Fruit fly (Drosophila melanogaster): ENCODE data around the gene CG9547.

CG9547 gene

DNA sequence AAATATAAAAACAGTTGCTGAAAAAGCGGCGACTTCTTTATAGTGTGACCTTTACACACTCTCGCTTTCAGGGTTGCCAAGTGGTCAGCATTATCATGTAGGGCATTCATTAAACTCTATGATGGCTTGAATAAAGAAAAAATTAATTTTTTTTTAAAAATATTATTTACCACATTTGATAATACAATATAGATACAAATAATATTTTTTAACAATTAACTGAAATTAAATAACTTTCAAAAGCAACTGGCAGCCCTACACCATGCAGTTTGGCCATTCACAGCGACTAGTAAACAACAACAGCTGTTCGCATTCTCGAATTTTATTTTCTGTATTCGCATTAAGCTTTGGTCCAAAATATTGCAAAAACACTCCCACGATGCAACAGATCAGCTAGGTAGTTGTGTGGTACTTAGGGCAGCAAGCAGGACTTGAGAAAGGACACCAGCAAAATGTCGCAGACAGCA, 3.5 kb downstream of the CG9547 start, which contains the start of the genes Phf5a and CG31638 (continued):
- TF ChIP-seq CG9876 (GFP tag; optimal IDR thresholded peaks at IDR 0.05) (peak; percentile 28), CG34376 (GFP tag; optimal IDR thresholded peaks at IDR 0.05) (peak; percentile 84), gce (GFP tag; IDR thresholded peaks at IDR 0.05) (peak; percentile 95), NK7.1 (GFP tag; optimal IDR thresholded peaks at IDR 0.05) (no peak), CG3995 (GFP tag; optimal IDR thresholded peaks at IDR 0.05) (peak; percentile 56), CG16813 (GFP tag; IDR thresholded peaks at IDR 0.05; ENCODE audit: partially characterized antibody) (0 out of 3 replicates have a peak, but pooled peaks have one; percentile 14), CG14860 (GFP tag; IDR thresholded peaks at IDR 0.05; ENCODE audit: partially characterized antibody) (no peak), Myb (GFP tag; optimal IDR thresholded peaks at IDR 0.05) (peak; percentile 59), CG6254 (GFP tag; optimal IDR thresholded peaks at IDR 0.05) (peak; percentile 90), CG15696 (tag; optimal IDR thresholded peaks at IDR 0.05) (peak; percentile 97), CG12299 (tag; optimal IDR thresholded peaks at IDR 0.05) (peak; percentile 58), CG4617 (GFP tag; optimal IDR thresholded peaks at IDR 0.05; ENCODE audit: borderline replicate concordance) (peak; percentile 97), E2f1 (GFP tag; IDR thresholded peaks at IDR 0.05) (peak; percentile 98), H2.0 (GFP tag; IDR thresholded peaks at IDR 0.05) (peak; percentile 53; the same call in 1 of the 2 replicates), CG1792 (GFP tag; optimal IDR thresholded peaks at IDR 0.05) (no peak), CG11093 (GFP tag; IDR thresholded peaks at IDR 0.05) (peak; percentile 96), CG17385 (GFP tag; optimal IDR thresholded peaks at IDR 0.05) (peak; percentile 90), yki (optimal IDR thresholded peaks at IDR 0.05) (no peak), org-1 (GFP tag; optimal IDR thresholded peaks at IDR 0.05) (peak; percentile 63), CG31365 (tag; optimal IDR thresholded peaks at IDR 0.05) (peak; percentile 35), tap (tag; optimal IDR thresholded peaks at IDR 0.05) (peak; percentile 93), CG3407 (GFP tag; optimal IDR thresholded peaks at IDR 0.05) (peak; percentile 94), Dbx (GFP tag; IDR thresholded peaks at IDR 0.05) (peak; percentile 54; the same call in 2 of the 3 replicates), exex (tag; optimal IDR thresholded peaks at IDR 0.05) (peak; percentile 82), sug (tag; optimal IDR thresholded peaks at IDR 0.05) (peak; percentile 66), CG3838 (GFP tag; optimal IDR thresholded peaks at IDR 0.05) (no peak), fd96Cb (tag; optimal IDR thresholded peaks at IDR 0.05) (peak; percentile 97), CG7745 (tag; optimal IDR thresholded peaks at IDR 0.05) (peak; percentile 72), CG1233 (GFP tag; optimal IDR thresholded peaks at IDR 0.05) (peak; percentile 95), bab2 (GFP tag; optimal IDR thresholded peaks at IDR 0.05) (peak; percentile 13), pho (GFP tag; optimal IDR thresholded peaks at IDR 0.05) (no peak), CG16815 (GFP tag; optimal IDR thresholded peaks at IDR 0.05) (peak; percentile 73), B-H1 (GFP tag; IDR thresholded peaks at IDR 0.05) (peak; percentile 96), CG9215 (GFP tag; IDR thresholded peaks at IDR 0.05) (peak; percentile 96), pnt (GFP tag; optimal IDR thresholded peaks at IDR 0.05) (peak; percentile 86), CG11456 (GFP tag; IDR thresholded peaks at IDR 0.05) (0 out of 3 replicates have a peak, but pooled peaks have one; percentile 59), Spps (tag; optimal IDR thresholded peaks at IDR 0.05) (peak; percentile 95), zen2 (GFP tag; IDR thresholded peaks at IDR 0.05; ENCODE audit: partially characterized antibody) (no peak), CG11398 (GFP tag; optimal IDR thresholded peaks at IDR 0.05) (no peak), CG11696 (GFP tag; IDR thresholded peaks at IDR 0.05) (peak; percentile 90), CG17612 (GFP tag; IDR thresholded peaks at IDR 0.05) (peak; percentile 94), CG2202 (tag; optimal IDR thresholded peaks at IDR 0.05) (peak; percentile 90), CG13624 (GFP tag; optimal IDR thresholded peaks at IDR 0.05) (no peak), Awh (GFP tag; IDR thresholded peaks at IDR 0.05) (peak; percentile 95), CG5245 (GFP tag; optimal IDR thresholded peaks at IDR 0.05) (peak; percentile 39), cg (GFP tag; optimal IDR thresholded peaks at IDR 0.05) (no peak), CG5180 (GFP tag; optimal IDR thresholded peaks at IDR 0.05) (peak; percentile 66), Poxn (GFP tag; IDR thresholded peaks at IDR 0.05) (no peak), CG2678 (tag; optimal IDR thresholded peaks at IDR 0.05) (peak; percentile 96), wek (GFP tag; optimal IDR thresholded peaks at IDR 0.05) (peak; percentile 91), CG7839 (tag; optimal IDR thresholded peaks at IDR 0.05) (peak; percentile 87)

Data from whole organism, embryonic.